Fruit fly (Drosophila melanogaster): ENCODE data around the gene Teh3.

Teh3 gene

DNA sequence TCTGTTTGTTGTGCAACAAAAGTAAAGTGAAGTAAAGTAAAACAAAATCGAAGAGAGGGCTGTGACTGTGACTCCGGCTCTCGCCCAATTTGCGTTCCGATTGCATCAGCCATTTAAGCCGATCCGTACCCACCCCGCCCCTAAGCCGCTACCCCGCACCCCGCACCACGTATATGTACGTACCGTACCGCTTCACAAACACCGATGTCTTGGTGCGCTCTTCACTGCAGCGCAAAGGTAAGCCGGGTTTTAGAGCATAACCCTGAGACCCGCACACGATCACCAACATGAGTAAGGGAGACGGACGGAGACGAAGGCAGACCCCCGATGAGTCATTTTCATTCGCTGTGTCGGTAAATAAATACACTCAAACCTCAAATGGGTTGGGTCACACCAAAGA lies 47.8 kb upstream of the Teh3 start (continued):
- TF ChIP-seq Hmx (GFP tag; optimal IDR thresholded peaks at IDR 0.05), result no peak
- TF ChIP-seq z (GFP tag; IDR thresholded peaks at IDR 0.05), result peak; percentile 85
- no peak for TF ChIP-seq run (tag; optimal IDR thresholded peaks at IDR 0.05)
- 0 out of 2 replicates have a peak, but pooled peaks have one; percentile 32 for TF ChIP-seq CG6272 (GFP tag; IDR thresholded peaks at IDR 0.05)
- no peak for TF ChIP-seq Rx (GFP tag; IDR thresholded peaks at IDR 0.05)
- 0 out of 2 replicates have a peak, but pooled peaks have one; percentile 15 for TF ChIP-seq seq (GFP tag; IDR thresholded peaks at IDR 0.05)
- no peak for TF ChIP-seq Vsx1 (GFP tag; optimal IDR thresholded peaks at IDR 0.05)
- no peak for TF ChIP-seq Optix (GFP tag; IDR thresholded peaks at IDR 0.05)
- no peak for TF ChIP-seq D (optimal IDR thresholded peaks at IDR 0.05)
- TF ChIP-seq D (GFP tag; optimal IDR thresholded peaks at IDR 0.05), result no peak
- TF ChIP-seq CG9932 (GFP tag; IDR thresholded peaks at IDR 0.05), result no peak
- TF ChIP-seq MTF-1 (GFP tag; optimal IDR thresholded peaks at IDR 0.05; ENCODE audit: borderline replicate concordance), result no peak
- TF ChIP-seq vvl (GFP tag; IDR thresholded peaks at IDR 0.05), result peak; percentile 53; the same call in 1 of the 2 replicates
- TF ChIP-seq trem (tag; optimal IDR thresholded peaks at IDR 0.05), result no peak
- no peak for TF ChIP-seq mirr (GFP tag; optimal IDR thresholded peaks at IDR 0.05)
- TF ChIP-seq fd96Cb (tag; optimal IDR thresholded peaks at IDR 0.05), result no peak
- no peak for TF ChIP-seq hth (optimal IDR thresholded peaks at IDR 0.05)
- TF ChIP-seq danr (GFP tag; IDR thresholded peaks at IDR 0.05), result no peak
- TF ChIP-seq repo (GFP tag; optimal IDR thresholded peaks at IDR 0.05), result no peak
- TF ChIP-seq gfzf (GFP tag; optimal IDR thresholded peaks at IDR 0.05), result no peak
- peak; percentile 72 for TF ChIP-seq cg (GFP tag; optimal IDR thresholded peaks at IDR 0.05)
- TF ChIP-seq CG31441 (GFP tag; IDR thresholded peaks at IDR 0.05), result no peak
- no peak for TF ChIP-seq Ravus (GFP tag; IDR thresholded peaks at IDR 0.05)
- TF ChIP-seq CkIIα-i1 (GFP tag; IDR thresholded peaks at IDR 0.05), result no peak
- no peak for TF ChIP-seq NFAT (GFP tag; IDR thresholded peaks at IDR 0.05)
- no peak for TF ChIP-seq CG4282 (GFP tag; optimal IDR thresholded peaks at IDR 0.05)
- TF ChIP-seq dan (GFP tag; IDR thresholded peaks at IDR 0.05), result no peak
- TF ChIP-seq pan (optimal IDR thresholded peaks at IDR 0.05), result no peak
- peak in 1 of 2 experiments; percentile 9 for TF ChIP-seq pan (GFP tag; optimal IDR thresholded peaks at IDR 0.05 in 1 of 2, IDR thresholded peaks at IDR 0.05 in 1 of 2)
- no peak for TF ChIP-seq CG31388 (GFP tag; optimal IDR thresholded peaks at IDR 0.05)
- TF ChIP-seq Dip2 (GFP tag; IDR thresholded peaks at IDR 0.05), result no peak
- TF ChIP-seq bowl (GFP tag; IDR thresholded peaks at IDR 0.05), result no peak
- no peak for TF ChIP-seq schlank (tag; optimal IDR thresholded peaks at IDR 0.05)
- no peak for TF ChIP-seq CG14441 (GFP tag; IDR thresholded peaks at IDR 0.05)
- TF ChIP-seq CG13296 (GFP tag; optimal IDR thresholded peaks at IDR 0.05), result no peak
- TF ChIP-seq crc (GFP tag; optimal IDR thresholded peaks at IDR 0.05), result no peak
- no peak for TF ChIP-seq CG12744 (GFP tag; optimal IDR thresholded peaks at IDR 0.05)
- TF ChIP-seq cad (GFP tag; optimal IDR thresholded peaks at IDR 0.05), result no peak
- TF ChIP-seq Hey (tag; optimal IDR thresholded peaks at IDR 0.05), result no peak
- peak in 1 of 2 experiments; percentile 88 for TF ChIP-seq tll (GFP tag; optimal IDR thresholded peaks at IDR 0.05)
- no peak for TF ChIP-seq CG4617 (GFP tag; optimal IDR thresholded peaks at IDR 0.05; ENCODE audit: borderline replicate concordance)
- no peak for TF ChIP-seq exex (tag; optimal IDR thresholded peaks at IDR 0.05)
- TF ChIP-seq Deaf1 (tag; optimal IDR thresholded peaks at IDR 0.05), result peak; percentile 43
- no peak for TF ChIP-seq CG8290 (GFP tag; optimal IDR thresholded peaks at IDR 0.05)
- TF ChIP-seq CG8290 (tag; optimal IDR thresholded peaks at IDR 0.05), result no peak
- TF ChIP-seq CG7963 (GFP tag; IDR thresholded peaks at IDR 0.05; ENCODE audit: partially characterized antibody), result no peak
- TF ChIP-seq Hr51 (GFP tag; optimal IDR thresholded peaks at IDR 0.05), result no peak
- no peak for TF ChIP-seq insv (GFP tag; optimal IDR thresholded peaks at IDR 0.05)
- TF ChIP-seq CG33213 (GFP tag; optimal IDR thresholded peaks at IDR 0.05), result no peak
- no peak for TF ChIP-seq CG15601 (tag; optimal IDR thresholded peaks at IDR 0.05)
- TF ChIP-seq jumu (GFP tag; optimal IDR thresholded peaks at IDR 0.05), result no peak
- no peak for TF ChIP-seq mld (GFP tag; IDR thresholded peaks at IDR 0.05; ENCODE audit: partially characterized antibody)
- no peak for TF ChIP-seq tup (GFP tag; optimal IDR thresholded peaks at IDR 0.05)

Data from whole organism, embryonic.